Worm (Caenorhabditis elegans) whole organism, mixed stage, embryonic: ENCODE results near the gene ZK180.5.

Experiments used
- M03D4.4 ChIP-seq: sonication (generic microtip); optimal IDR thresholded peaks from 2 replicates; lab custom pipeline; 2017; ENCODE audit warnings: mild to moderate bottlenecking, missing genetic modification characterization, missing compliant biosample characterization
- blmp-1 ChIP-seq: fragments of 150-350 bp; optimal IDR thresholded peaks from 2 replicates; lab custom pipeline; 2014; ENCODE audit warnings: missing biosample characterization, missing genetic modification characterization
- ceh-39 ChIP-seq: fragments of 150-350 bp; optimal IDR thresholded peaks from 2 replicates; lab custom pipeline; 2014; ENCODE audit warnings: missing biosample characterization, missing genetic modification characterization
- ceh-43 ChIP-seq: fragments of 200-800 bp; sonication (Bioruptor generic); optimal IDR thresholded peaks from 2 replicates; lab custom pipeline; 2018; ENCODE audit warnings: mild to moderate bottlenecking, missing genetic modification characterization, moderate library complexity, missing compliant biosample characterization
- ceh-83 ChIP-seq: fragments of 200-800 bp; sonication (Bioruptor generic); optimal IDR thresholded peaks from 2 replicates; lab custom pipeline; 2018; ENCODE audit warnings: mild to moderate bottlenecking, missing genetic modification characterization, missing compliant biosample characterization
- ces-1 ChIP-seq: fragments of 150-350 bp; optimal IDR thresholded peaks from 2 replicates; lab custom pipeline; 2014; ENCODE audit warnings: missing biosample characterization, missing genetic modification reagents, missing genetic modification characterization
- cnd-1 ChIP-seq: fragments of 200-800 bp; sonication (Bioruptor generic); optimal IDR thresholded peaks from 2 replicates; lab custom pipeline; 2018; ENCODE audit warnings: mild to moderate bottlenecking, missing genetic modification characterization, missing compliant biosample characterization
- drap-1 ChIP-seq: fragments of 200-800 bp; sonication (Bioruptor generic); optimal IDR thresholded peaks from 3 replicates; lab custom pipeline; 2018; ENCODE audit warnings: mild to moderate bottlenecking, missing genetic modification characterization, missing compliant biosample characterization
- elt-1 ChIP-seq: sonication (generic microtip); optimal IDR thresholded peaks from 2 replicates; lab custom pipeline; 2017; ENCODE audit warnings: missing genetic modification characterization, mild to moderate bottlenecking, missing compliant biosample characterization, antibody characterized with exemption, moderate library complexity, borderline replicate concordance; ENCODE audit not compliant: insufficient read depth
- elt-3 ChIP-seq: fragments of 150-350 bp; optimal IDR thresholded peaks from 2 replicates; lab custom pipeline; 2014; ENCODE audit warnings: missing biosample characterization, missing genetic modification characterization
- flh-1 ChIP-seq: fragments of 200-800 bp; sonication (Bioruptor generic); optimal IDR thresholded peaks from 2 replicates; lab custom pipeline; 2018; ENCODE audit warnings: mild to moderate bottlenecking, missing genetic modification characterization, moderate library complexity, missing compliant biosample characterization
- ham-2 ChIP-seq: fragments of 200-800 bp; sonication (Bioruptor generic); optimal IDR thresholded peaks from 2 replicates; lab custom pipeline; 2018; ENCODE audit warnings: mild to moderate bottlenecking, missing genetic modification characterization, missing compliant biosample characterization
- hlh-1 ChIP-seq: fragments of 150-350 bp; optimal IDR thresholded peaks from 2 replicates; lab custom pipeline; 2014; ENCODE audit warnings: missing biosample characterization, missing genetic modification reagents, missing genetic modification characterization
- lin-13 ChIP-seq: fragments of 150-350 bp; optimal IDR thresholded peaks from 2 replicates; lab custom pipeline; 2014; ENCODE audit warnings: missing biosample characterization, missing genetic modification characterization
- lin-32 ChIP-seq: fragments of 200-800 bp; sonication (Bioruptor generic); optimal IDR thresholded peaks from 2 replicates; lab custom pipeline; 2018; ENCODE audit warnings: mild to moderate bottlenecking, missing genetic modification characterization, missing compliant biosample characterization
- lsy-2 ChIP-seq: fragments of 150-350 bp; optimal IDR thresholded peaks from 2 replicates; lab custom pipeline; 2014; ENCODE audit warnings: missing biosample characterization, missing genetic modification characterization
- mep-1 ChIP-seq: fragments of 150-350 bp; optimal IDR thresholded peaks from 2 replicates; lab custom pipeline; 2017; ENCODE audit warnings: missing biosample characterization, missing genetic modification reagents, missing genetic modification characterization, inconsistent platforms
- nhr-2 ChIP-seq: fragments of 150-350 bp; optimal IDR thresholded peaks from 2 replicates; lab custom pipeline; 2014; ENCODE audit warnings: missing biosample characterization, missing genetic modification characterization
- nhr-237 ChIP-seq: fragments of 150-350 bp; optimal IDR thresholded peaks from 2 replicates; lab custom pipeline; 2014; ENCODE audit warnings: missing biosample characterization, missing genetic modification characterization
- nhr-28 ChIP-seq: fragments of 150-350 bp; optimal IDR thresholded peaks from 2 replicates; lab custom pipeline; 2014; ENCODE audit warnings: missing biosample characterization, missing genetic modification characterization
- pha-4 ChIP-seq: fragments of 150-350 bp; optimal IDR thresholded peaks from 2 replicates; lab custom pipeline; 2018; ENCODE audit warnings: missing biosample characterization, missing genetic modification reagents, missing genetic modification characterization
- sem-2 ChIP-seq: fragments of 200-800 bp; sonication (Bioruptor generic); optimal IDR thresholded peaks from 2 replicates; lab custom pipeline; 2018; ENCODE audit warnings: mild to moderate bottlenecking, missing genetic modification characterization, missing compliant biosample characterization
- snpc-4 ChIP-seq: fragments of 150-350 bp; optimal IDR thresholded peaks from 2 replicates; lab custom pipeline; 2014; ENCODE audit warnings: missing biosample characterization, missing genetic modification characterization
- unc-120 ChIP-seq: sonication (generic microtip); optimal IDR thresholded peaks from 2 replicates; lab custom pipeline; 2017; ENCODE audit warnings: missing genetic modification characterization, missing compliant biosample characterization; ENCODE audit not compliant: poor library complexity, severe bottlenecking
- unc-39 ChIP-seq: fragments of 150-350 bp; optimal IDR thresholded peaks from 2 replicates; lab custom pipeline; 2014; ENCODE audit warnings: missing biosample characterization, missing genetic modification characterization
- unc-62 ChIP-seq: fragments of 150-350 bp; optimal IDR thresholded peaks from 2 replicates; lab custom pipeline; 2014; ENCODE audit warnings: missing biosample characterization, missing genetic modification reagents, missing genetic modification characterization
- zip-8 ChIP-seq: fragments of 150-350 bp; optimal IDR thresholded peaks from 2 replicates; lab custom pipeline; 2014; ENCODE audit warnings: missing biosample characterization, missing genetic modification characterization
- ztf-11 ChIP-seq: fragments of 150-350 bp; optimal IDR thresholded peaks from 2 replicates; lab custom pipeline; 2014; ENCODE audit warnings: missing biosample characterization, missing genetic modification characterization

Gene ZK180.5

DNA sequence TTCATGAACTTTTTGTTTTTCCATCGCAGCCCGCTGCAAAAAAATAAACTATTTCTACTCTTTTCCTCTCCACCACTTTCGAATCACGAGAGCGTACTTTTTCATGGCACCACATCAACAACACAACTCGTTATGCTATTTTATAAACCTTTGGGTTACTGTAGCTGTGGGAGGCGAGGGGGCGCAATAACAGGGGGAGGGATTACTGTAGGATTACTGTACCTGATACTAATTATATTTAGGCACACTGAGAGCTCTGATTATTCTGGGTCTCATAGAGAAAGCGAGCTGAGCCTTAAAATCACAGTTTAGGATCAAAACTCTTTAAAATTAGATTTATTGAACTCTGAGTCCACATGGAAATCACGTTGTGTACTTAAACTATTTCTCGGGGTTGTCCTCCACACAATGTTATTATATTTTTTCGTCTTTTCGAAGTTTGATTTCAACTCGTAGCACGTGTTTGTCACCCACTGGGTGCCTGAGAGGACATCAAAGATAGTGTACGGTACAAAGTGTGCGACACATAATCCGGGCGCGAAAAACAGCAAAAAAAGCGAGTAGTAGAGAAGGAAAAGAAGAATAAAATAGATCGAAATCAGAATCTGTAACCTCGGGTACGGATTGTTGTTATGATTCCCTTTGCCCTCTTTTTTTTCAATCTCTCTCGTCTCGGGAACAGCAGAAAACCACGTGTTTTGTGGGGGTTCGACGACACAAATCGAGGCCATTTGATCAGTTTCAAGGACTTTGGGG is 44.4 kb downstream of the ZK180.5 start:
- TF ChIP-seq nhr-237 (tag; lab: Kevin White, UChicago), result no peak
- no peak for TF ChIP-seq nhr-2 (tag; lab: Kevin White, UChicago)
- no peak for TF ChIP-seq ceh-83 (GFP tag; lab: Kevin White, UChicago)
- no peak for TF ChIP-seq hlh-1 (tag; lab: Kevin White, UChicago)
- TF ChIP-seq lsy-2 (tag; lab: Kevin White, UChicago), result no peak
- TF ChIP-seq unc-39 (tag; lab: Kevin White, UChicago), result no peak
- TF ChIP-seq cnd-1 (tag; lab: Kevin White, UChicago), result no peak
- TF ChIP-seq snpc-4 (tag; lab: Kevin White, UChicago), result no peak
- TF ChIP-seq lin-32 (GFP tag; lab: Kevin White, UChicago), result no peak
- TF ChIP-seq drap-1 (GFP tag; lab: Kevin White, UChicago), result no peak
- TF ChIP-seq unc-62 (GFP tag; lab: Kevin White, UChicago), result no peak
- TF ChIP-seq ztf-11, result no peak

DNA sequence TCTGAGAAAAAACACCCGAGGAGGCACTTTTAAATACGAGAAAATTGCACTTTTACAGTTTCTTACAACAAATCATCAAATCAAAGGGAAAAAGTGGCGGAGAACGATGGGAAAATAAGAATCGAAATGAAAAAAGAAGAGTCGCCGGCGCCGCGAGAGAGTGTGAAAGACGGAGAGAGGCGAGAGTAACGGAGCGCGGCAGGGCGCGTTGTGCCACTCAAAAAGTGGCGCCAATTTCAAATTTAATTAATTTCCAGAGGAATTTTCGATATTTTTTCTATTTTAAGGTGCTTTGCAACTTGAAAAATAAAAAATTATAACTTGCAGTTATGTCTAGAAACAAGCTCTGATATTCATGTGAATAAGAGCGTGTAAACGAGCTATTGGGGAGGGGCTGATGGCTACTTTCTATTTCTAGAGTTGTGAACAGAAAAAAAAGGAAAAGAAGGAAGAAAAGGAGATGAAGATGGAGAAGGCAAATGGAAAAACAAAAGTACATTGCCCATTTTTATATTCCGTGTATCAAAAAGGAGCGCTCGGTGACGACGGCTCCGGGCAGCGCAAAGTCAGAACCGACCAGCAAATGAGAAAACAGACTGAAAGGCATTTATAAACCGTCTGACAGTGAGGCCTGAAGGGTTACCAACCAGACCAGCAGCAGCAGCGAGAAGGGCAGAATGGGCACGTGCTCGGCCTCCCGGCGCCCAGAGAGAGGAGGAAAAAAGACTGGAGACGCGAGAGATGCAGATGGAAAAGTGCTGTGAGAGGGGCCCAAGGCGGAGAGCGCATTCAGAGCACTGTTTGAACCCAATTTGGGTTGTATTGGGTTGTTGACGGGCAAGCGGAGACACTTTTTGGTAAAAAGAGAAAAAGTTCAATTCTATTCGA is 45.8 kb downstream of the ZK180.5 start:
- no peak for TF ChIP-seq ceh-43 (GFP tag; lab: Kevin White, UChicago)
- TF ChIP-seq ces-1 (GFP tag; lab: Kevin White, UChicago), result no peak
- no peak for TF ChIP-seq ztf-11
- no peak for TF ChIP-seq nhr-2 (tag; lab: Kevin White, UChicago)
- no peak for TF ChIP-seq nhr-28 (tag; lab: Kevin White, UChicago)
- no peak for TF ChIP-seq pha-4 (tag; lab: Kevin White, UChicago)
- no peak for TF ChIP-seq lin-13 (tag; lab: Kevin White, UChicago)

DNA sequence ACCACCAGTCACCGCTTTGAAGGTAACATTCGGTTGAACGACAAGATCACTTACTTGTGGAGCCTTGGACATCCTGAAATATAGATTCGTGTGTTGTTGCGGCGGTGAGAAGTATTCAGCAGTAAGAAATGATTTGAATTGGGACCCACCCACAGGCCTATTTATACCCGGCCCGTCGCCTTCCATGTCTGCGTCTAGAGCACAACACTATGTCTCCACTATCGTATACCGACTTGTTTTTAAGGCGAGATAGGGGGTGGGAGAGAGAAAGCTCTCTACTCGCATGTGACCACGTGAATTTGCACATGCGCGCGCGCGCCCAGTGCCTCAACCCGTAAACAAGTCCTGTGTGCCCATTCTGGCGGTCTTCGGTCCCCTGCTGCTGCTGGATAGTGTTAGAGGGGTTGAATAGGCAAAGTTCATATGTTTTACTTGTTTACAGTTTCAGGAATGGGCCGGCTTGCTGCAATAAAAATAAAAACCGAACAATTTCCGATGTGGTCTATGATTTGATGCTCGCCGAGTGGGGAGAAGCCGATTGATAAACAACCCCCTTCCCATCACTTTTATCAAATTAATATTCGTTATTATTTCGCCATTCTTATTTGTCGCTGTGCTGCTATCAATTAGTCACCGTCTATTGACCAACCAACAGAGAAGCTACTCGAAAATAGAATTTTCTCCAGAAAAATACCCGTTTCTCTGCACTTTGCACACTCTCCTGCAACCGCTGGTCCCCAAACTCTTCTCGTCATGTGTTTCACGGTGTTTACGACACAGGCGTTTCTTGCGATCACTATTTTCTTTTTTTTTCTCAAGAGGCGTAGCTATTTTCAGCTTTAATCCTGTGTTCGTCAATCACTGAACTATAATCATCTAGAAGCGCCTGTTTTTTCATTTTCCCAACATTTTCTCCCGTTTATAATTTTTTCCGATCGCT is 46.9 kb downstream of the ZK180.5 start:
- TF ChIP-seq blmp-1 (tag; lab: Kevin White, UChicago) (no peak), pha-4 (tag; lab: Kevin White, UChicago) (peak; percentile 50), sem-2 (GFP tag; lab: Kevin White, UChicago) (peak; percentile 5), hlh-1 (tag; lab: Kevin White, UChicago) (peak; percentile 45), drap-1 (GFP tag; lab: Kevin White, UChicago) (peak; percentile 30), cnd-1 (tag; lab: Kevin White, UChicago) (no peak)

DNA sequence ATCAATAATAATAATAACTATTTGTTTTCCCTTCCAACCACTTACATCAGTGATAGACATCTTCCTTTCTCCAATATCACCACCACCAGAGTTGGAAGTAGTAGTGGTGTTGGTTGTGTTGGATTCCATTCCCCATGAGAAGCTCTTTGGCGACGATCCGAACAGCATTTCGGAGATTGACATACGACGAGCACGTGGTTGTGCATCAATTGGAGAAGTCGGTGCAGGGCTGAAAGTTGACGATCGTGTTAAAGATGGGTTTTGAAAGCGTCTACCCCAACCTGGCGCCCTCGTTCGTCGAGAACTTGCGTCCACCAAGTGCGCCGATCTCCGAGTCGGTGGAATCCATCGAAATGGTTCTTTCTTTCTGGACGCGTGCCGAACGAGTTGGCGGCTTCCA is 47.9 kb downstream of the ZK180.5 start:
- TF ChIP-seq unc-39 (tag; lab: Kevin White, UChicago), result no peak
- no peak for TF ChIP-seq flh-1 (GFP tag; lab: Kevin White, UChicago)
- TF ChIP-seq M03D4.4 (tag; lab: Kevin White, UChicago), result no peak
- TF ChIP-seq ceh-39 (tag; lab: Kevin White, UChicago), result no peak
- TF ChIP-seq zip-8 (tag; lab: Kevin White, UChicago), result no peak
- no peak for TF ChIP-seq mep-1
- TF ChIP-seq blmp-1 (tag; lab: Kevin White, UChicago), result no peak
- TF ChIP-seq drap-1 (GFP tag; lab: Kevin White, UChicago), result no peak
- TF ChIP-seq elt-3 (tag; lab: Kevin White, UChicago), result no peak
- TF ChIP-seq pha-4 (tag; lab: Kevin White, UChicago), result no peak
- no peak for TF ChIP-seq ham-2 (GFP tag; lab: Kevin White, UChicago)
- no peak for TF ChIP-seq lin-32 (GFP tag; lab: Kevin White, UChicago)
- TF ChIP-seq cnd-1 (tag; lab: Kevin White, UChicago), result no peak
- no peak for TF ChIP-seq unc-120 (tag; lab: Kevin White, UChicago)
- TF ChIP-seq ces-1 (GFP tag; lab: Kevin White, UChicago), result no peak
- no peak for TF ChIP-seq elt-1 (tag; lab: Kevin White, UChicago)
- no peak for TF ChIP-seq lsy-2 (tag; lab: Kevin White, UChicago)
